Worm (Caenorhabditis elegans) whole organism, L4/young adult: ENCODE results near the gene vha-4.

Source experiments
- W03F9.2 ChIP-seq: fragments of 150-350 bp; optimal IDR thresholded peaks from 2 replicates; lab custom pipeline; 2014; ENCODE audit warnings: missing biosample characterization, missing genetic modification characterization
- dao-5 ChIP-seq: sonication (generic microtip); optimal IDR thresholded peaks from 2 replicates; lab custom pipeline; 2016; ENCODE audit warnings: missing genotype, missing genetic modification characterization, moderate library complexity, missing compliant biosample characterization
- him-1 ChIP-seq: sonication (generic microtip); optimal IDR thresholded peaks from 2 replicates; lab custom pipeline; 2016; ENCODE audit warnings: missing genotype, missing genetic modification reagents, missing genetic modification characterization, missing compliant biosample characterization

Gene vha-4

DNA sequence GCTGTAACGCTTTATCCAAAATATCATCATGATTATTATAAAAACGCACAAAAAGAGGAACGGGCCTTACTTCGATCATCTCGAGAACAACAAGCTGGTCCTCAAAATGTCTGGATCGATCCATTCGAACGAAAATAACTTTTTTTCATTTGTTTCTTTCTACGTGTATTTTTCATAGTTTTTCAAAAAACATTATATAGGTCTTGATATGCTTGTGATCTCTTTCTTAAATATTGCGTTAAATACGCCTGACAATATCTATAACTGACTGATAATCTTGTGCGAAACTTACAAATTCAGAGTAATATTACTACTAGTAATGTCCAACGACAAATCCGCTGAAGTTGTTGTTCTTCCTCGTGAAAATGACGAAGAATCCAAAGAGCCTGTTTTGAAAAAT lies 21.0 kb downstream of the vha-4 start, which contains the start of gene sds-22:
sds-22 (plus strand) TSS at position 301 of the 400 bp plus-strand sequence.
- TF ChIP-seq him-1 (tag; lab: Kevin White, UChicago) (no peak), dao-5 (tag; lab: Kevin White, UChicago) (no peak), W03F9.2 (tag; lab: Kevin White, UChicago) (no peak)

DNA sequence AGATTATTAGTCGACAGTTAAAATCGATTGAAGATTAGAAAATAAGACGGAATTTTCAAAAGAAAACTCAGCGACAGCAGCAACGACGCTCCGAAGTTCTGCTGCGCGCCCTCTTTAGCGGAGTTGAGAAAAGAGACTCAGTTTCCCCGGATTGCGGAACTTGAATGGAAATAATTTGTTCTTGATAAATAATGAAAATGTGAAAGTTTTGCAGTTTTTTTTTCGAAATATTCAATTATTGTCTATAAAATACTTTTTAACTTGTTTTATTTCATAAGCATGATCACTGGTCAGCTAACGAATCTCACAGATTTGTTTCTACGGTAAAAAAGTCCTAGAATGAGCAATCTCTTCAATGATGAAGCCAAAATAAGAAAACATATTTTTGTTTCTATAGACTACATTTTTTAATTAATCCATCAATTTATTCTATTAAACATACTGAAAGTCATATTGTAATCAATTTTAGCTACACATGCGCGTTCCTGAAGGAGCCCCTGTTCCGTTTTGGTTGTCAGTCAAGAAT lies 21.6 kb downstream of the vha-4 start, which contains the start of the genes cec-3 and T09A5.15:
cec-3 (minus strand) TSS at position 116 of the 526 bp plus-strand sequence.
T09A5.15 (plus strand) TSS at position 476 of the 526 bp plus-strand sequence.
- TF ChIP-seq him-1 (tag; lab: Kevin White, UChicago) (no peak), W03F9.2 (tag; lab: Kevin White, UChicago) (peak; percentile 4), dao-5 (tag; lab: Kevin White, UChicago) (no peak)

DNA sequence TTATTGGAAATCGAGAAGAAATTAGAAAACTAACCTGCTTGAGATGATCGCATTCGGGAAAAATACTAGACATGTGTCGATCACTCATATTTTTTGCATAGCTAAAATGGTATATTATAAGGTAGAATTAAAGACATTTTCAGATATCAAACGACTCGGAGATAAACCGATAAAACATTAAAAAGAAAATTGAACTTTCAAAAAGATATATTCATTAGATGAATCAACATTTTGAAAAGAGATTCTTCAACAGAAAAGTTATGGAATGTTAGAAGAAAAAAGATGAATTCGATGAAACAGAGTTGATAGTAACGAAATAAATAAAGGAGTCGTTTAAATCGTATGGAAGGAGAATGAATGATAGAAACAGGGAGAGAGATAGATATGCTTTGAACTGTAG lies 23.5 kb downstream of the vha-4 start, which contains the start of gene mdmh-35:
mdmh-35 (minus strand) TSS at position 101 of the 400 bp plus-strand sequence.
- no peak for TF ChIP-seq dao-5 (tag; lab: Kevin White, UChicago)
- TF ChIP-seq him-1 (tag; lab: Kevin White, UChicago) = no peak
- no peak for TF ChIP-seq W03F9.2 (tag; lab: Kevin White, UChicago)

DNA sequence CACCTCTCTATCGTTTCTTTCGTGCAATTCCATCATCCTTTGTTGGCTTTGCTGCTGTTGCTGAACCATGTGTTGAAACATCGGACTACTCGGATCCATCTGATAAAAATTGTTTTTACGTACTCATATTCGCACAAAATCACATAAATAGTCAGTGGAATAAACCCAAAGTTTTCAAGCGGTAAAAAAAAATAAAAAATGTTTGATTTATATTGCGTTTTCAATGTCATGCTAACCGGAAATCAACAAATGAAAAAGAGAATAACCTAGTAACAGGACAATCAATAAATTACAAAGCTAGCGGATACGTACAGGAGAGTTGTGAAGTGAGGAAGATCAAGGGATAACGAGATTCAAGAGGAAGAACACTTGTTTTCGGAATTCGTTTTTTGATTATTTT lies 24.2 kb downstream of the vha-4 start, which contains the start of gene mdt-10:
mdt-10 (minus strand) TSS at position 101 of the 400 bp plus-strand sequence.
- TF ChIP-seq W03F9.2 (tag; lab: Kevin White, UChicago) (no peak), him-1 (tag; lab: Kevin White, UChicago) (no peak), dao-5 (tag; lab: Kevin White, UChicago) (no peak)

DNA sequence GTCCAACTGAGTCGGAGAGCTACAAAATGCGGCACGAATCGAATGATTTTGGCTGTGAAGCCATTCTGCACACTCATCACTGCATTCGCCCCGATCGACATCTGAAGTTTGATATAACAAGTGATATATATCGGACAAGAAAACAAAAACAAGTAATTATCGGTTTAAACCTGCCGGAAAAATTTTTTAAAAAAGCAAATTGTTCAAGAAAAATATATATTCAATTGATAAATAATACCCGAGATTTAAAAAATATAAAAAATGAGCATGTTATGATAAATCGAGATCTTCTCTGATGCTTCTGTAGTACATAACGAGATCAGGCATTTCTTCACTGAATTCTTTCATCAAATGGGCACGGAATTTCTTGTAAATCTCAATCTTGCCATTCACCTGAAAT lies 25.4 kb downstream of the vha-4 start, which contains the start of gene T09A5.5:
T09A5.5 (minus strand) TSS at position 101 of the 400 bp plus-strand sequence.
- TF ChIP-seq W03F9.2 (tag; lab: Kevin White, UChicago) (no peak), dao-5 (tag; lab: Kevin White, UChicago) (no peak), him-1 (tag; lab: Kevin White, UChicago) (no peak)

DNA sequence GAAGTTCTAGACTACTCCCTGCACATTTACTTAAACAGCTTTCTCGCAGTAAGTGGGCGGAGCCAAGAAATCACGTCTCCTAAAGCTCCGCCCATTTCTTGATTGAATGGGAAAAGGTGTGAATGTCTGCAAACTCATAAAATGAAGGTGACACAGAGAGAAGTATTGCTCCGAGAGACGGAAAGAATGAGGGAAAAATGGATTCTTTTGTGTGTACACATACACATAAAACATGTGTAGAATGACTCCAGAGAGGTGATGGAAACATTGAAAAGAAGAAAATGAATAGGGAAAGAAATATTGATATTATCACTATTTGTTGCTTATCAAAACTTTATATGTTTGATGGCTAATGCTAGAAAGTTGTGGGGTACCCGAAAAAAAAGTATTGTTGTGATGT lies 27.6 kb downstream of the vha-4 start:
- no peak for TF ChIP-seq him-1 (tag; lab: Kevin White, UChicago)
- no peak for TF ChIP-seq W03F9.2 (tag; lab: Kevin White, UChicago)
- TF ChIP-seq dao-5 (tag; lab: Kevin White, UChicago) = no peak

DNA sequence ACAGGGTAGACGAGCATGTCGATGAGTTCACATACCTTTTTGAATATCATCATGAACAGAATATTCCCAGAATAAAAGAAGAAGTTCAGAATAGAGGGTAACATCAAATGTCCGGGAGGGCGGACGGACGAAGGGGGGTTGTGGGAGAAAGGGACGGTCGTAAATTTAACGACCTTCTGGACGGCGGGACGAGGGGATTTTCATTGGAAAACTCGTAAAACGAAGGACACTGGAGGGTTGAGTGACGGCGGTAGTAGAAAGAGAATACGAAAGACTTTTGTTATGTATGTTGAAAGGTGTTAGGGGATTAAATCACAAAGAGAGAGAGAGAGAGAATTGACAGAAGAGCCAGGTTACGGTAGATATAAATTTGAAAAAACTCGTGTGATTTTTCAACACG lies 28.5 kb downstream of the vha-4 start:
- TF ChIP-seq him-1 (tag; lab: Kevin White, UChicago) (no peak), dao-5 (tag; lab: Kevin White, UChicago) (no peak), W03F9.2 (tag; lab: Kevin White, UChicago) (no peak)

DNA sequence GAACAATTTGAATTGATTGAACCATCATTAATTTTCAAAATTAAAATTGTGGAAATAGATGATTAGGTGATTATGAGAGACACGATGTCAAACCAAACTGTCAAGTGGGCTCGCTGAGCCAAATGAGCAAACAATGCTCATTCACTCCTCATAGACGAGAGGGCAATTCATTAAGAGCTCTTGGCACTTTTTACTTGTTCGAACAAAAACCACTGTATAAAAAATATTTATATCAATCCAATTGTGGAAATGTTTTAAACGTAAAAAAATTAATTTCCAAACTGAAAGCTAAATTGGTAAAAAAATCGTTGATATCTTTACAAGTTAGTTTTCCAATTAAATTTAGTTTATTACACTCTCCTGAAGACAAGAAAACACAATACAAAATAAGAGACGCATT lies 29.4 kb downstream of the vha-4 start, which contains the start of gene acr-7:
acr-7 (minus strand) TSS at position 101 of the 400 bp plus-strand sequence.
- TF ChIP-seq him-1 (tag; lab: Kevin White, UChicago) (no peak), dao-5 (tag; lab: Kevin White, UChicago) (no peak), W03F9.2 (tag; lab: Kevin White, UChicago) (no peak)

DNA sequence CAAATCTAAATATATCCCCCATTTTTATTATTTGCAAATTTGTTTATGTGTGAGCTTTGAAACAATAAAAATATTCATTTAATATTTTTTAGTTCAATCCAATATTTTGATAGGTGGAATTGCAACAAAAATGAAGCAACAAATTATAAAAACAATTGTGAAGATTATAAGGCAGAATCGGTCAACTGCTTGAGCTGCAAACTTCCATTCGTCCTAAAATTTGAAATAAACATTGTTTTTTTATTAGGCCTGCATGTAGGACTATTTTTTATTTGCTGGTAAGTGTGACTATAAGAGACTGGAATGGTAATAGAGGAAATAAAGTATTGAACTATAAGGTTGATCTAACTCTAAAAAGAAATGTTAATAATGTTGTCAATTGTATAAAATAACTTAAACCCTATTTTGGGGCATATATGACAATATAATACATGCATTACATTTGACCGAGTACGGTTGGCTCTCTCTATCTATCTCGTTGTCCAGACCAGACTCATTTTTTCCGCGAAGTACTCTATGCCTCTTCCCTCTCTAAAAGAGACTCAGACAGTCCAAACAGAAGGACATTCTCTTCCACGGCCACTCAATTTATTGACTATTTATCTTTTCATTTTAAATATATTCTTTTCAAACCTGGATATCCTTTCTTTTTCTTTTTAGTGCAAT lies 33.4 kb downstream of the vha-4 start, which contains the start of gene T09A5.4:
T09A5.4 (plus strand) TSS at position 616 of the 666 bp plus-strand sequence.
- TF ChIP-seq dao-5 (tag; lab: Kevin White, UChicago) (no peak), W03F9.2 (tag; lab: Kevin White, UChicago) (no peak), him-1 (tag; lab: Kevin White, UChicago) (no peak)

DNA sequence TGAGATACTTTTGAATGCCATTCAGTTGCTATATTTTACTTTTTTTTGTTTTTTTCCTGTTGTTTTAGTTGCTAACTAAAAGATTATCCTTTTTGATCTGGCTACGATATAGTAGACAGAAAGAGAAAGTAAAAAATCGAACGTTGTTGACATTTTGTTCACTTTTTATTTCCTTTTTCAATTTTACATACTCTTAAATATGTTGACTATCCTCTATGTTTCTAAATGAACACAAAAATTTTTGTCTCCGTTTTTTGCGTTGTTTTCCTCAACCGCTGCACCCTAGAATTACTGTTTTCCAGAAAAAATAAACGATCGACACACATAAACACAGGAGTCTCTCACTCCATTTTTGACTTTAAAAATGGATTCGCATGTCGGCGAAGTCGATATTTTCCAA lies 37.1 kb downstream of the vha-4 start, which contains the start of gene klp-3:
klp-3 (plus strand) TSS at position 301 of the 400 bp plus-strand sequence.
- TF ChIP-seq dao-5 (tag; lab: Kevin White, UChicago) (no peak), him-1 (tag; lab: Kevin White, UChicago) (no peak), W03F9.2 (tag; lab: Kevin White, UChicago) (no peak)

DNA sequence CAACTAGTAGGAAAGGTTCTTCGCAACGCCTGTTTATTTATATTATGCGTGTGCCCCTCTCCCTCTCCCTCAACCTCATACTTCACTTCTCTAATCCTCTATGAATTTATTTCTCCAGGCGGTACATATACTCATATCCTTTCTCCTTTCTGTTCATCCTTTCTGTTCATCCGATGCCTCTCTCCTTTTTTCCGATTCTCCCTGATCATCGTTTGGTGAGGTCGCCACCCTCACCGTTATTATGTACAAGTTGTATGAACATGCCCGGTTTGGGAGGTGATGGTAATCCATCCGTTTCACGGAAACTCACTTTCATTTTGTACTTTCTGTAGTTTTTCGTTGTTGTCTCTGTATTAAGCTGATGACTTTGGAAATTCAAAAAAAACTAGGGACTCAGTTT lies 39.4 kb downstream of the vha-4 start:
- TF ChIP-seq dao-5 (tag; lab: Kevin White, UChicago) = no peak
- TF ChIP-seq him-1 (tag; lab: Kevin White, UChicago) = no peak

DNA sequence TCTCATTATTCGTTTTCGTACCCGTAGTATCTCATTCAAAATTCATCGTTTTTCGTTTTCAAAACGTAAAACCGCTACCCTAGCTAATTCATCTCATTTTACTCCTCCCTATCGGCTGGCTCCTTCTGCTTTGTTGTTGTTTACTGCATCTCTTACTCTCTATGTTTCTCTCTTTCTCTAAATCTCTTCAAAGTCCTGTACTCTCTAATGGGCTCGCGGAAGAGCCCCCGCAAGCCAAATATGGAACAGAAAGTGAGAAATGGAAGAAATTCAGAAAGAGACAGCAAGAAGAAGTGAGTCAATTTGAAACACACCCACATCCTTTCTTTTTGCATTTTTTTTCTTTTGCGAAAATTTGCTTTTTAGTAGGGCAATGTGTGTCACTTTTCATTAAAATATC lies 40.5 kb downstream of the vha-4 start:
- TF ChIP-seq dao-5 (tag; lab: Kevin White, UChicago) (no peak), W03F9.2 (tag; lab: Kevin White, UChicago) (no peak), him-1 (tag; lab: Kevin White, UChicago) (no peak)

DNA sequence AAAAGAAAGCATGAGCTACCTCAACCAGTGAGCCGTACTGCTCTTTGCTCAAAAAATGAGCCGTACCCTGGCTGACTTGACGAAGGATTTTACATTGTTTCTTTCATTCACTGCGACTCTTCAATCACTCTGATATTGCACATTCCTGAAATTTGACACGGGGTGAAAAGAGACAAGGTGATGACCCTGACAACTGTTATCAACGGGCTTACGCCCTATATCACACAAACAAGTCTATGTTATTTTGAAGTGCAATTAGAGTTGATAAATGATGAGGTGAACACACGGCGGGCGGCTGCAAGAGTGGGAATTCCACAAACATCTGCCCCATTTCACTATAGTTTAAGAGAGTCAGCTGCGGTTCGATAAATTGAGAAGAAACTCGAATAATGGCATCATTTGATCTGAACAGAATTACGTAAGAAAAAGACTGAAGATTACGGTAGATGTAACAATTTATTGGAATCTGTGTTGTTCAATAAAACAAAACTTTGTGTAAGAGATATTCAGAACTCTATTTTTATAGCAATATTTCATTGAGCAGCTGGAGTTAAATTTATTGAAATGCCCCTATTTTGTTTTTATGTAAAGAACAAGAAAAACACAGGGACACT lies 42.4 kb downstream of the vha-4 start:
- TF ChIP-seq W03F9.2 (tag; lab: Kevin White, UChicago) (no peak), dao-5 (tag; lab: Kevin White, UChicago) (no peak), him-1 (tag; lab: Kevin White, UChicago) (no peak)
